Worm (Caenorhabditis elegans): ENCODE measurements around the gene srw-42.

DNA sequence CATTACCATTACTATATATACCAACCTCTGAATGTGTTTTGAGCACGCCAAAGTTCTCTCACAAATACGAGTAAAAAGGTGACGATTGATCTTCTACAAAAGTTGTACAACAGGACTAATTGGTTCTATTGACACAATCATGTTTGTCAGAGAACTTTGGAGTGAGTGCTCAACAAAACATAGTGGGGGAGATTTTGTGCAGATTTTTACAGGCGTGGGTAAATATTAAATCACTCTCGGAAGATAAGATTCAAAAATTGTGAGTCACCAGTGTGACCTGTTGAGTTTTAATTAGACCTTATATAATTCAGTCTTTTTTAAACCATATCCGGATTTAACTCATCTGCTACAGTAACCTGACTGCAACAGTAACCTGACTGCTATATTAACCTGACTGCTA, 21.4 kb downstream of the srw-42 start, which contains the start of gene F14F8.8:
- no peak for TF ChIP-seq ceh-82 (tag; optimal IDR thresholded peaks at IDR 0.05)
- no peak for TF ChIP-seq zag-1 (tag; optimal IDR thresholded peaks at IDR 0.05)
